Worm (Caenorhabditis elegans) whole organism, young adult: ENCODE data around the gene F58G6.7.

Source experiments
- B0019.2 ChIP-seq: fragments of 200-800 bp; sonication (Bioruptor generic); conservative IDR thresholded peaks from 2 replicates; pipeline ENCODE4 v1.3.6; 2022; ENCODE audit warnings: missing genetic modification reagents, missing genetic modification characterization, missing compliant biosample characterization
- B0035.1 ChIP-seq: sonication (generic microtip); optimal IDR thresholded peaks from 2 replicates; lab custom pipeline; 2016; ENCODE audit warnings: missing genetic modification characterization, mild to moderate bottlenecking, missing compliant biosample characterization, missing genotype, missing genetic modification reagents
- C17E4.6 ChIP-seq: fragments of 200-800 bp; sonication (Bioruptor generic); IDR thresholded peaks from 2 replicates; pipeline ENCODE4 v1.3.6; 2022; ENCODE audit warnings: missing genetic modification reagents, missing genetic modification characterization, missing compliant biosample characterization
- F49E8.2 ChIP-seq: sonication (generic microtip); optimal IDR thresholded peaks from 3 replicates; lab custom pipeline; 2017; ENCODE audit warnings: missing genetic modification characterization, mild to moderate bottlenecking, missing compliant biosample characterization, antibody characterized with exemption, moderate library complexity; ENCODE audit not compliant: insufficient read depth
- F57A8.1 ChIP-seq: fragments of 200-800 bp; sonication (Bioruptor generic); optimal IDR thresholded peaks from 2 replicates; lab custom pipeline; 2018; ENCODE audit warnings: mild to moderate bottlenecking, missing genetic modification characterization, moderate library complexity, missing compliant biosample characterization
- F57C9.4 ChIP-seq: sonication (generic microtip); optimal IDR thresholded peaks from 2 replicates; lab custom pipeline; 2017; ENCODE audit warnings: mild to moderate bottlenecking, missing genetic modification characterization, missing compliant biosample characterization
- K12H6.12 ChIP-seq: fragments of 200-800 bp; sonication (Bioruptor generic); optimal IDR thresholded peaks from 2 replicates; lab custom pipeline; 2018; ENCODE audit warnings: mild to moderate bottlenecking, missing genetic modification characterization, missing compliant biosample characterization
- Y56A3A.18 ChIP-seq: fragments of 200-800 bp; sonication (Bioruptor generic); IDR thresholded peaks from 2 replicates; pipeline ENCODE4 v1.3.6; 2022; ENCODE audit warnings: missing genetic modification reagents, missing genetic modification characterization, missing compliant biosample characterization
- ama-1 ChIP-seq, 3 experiments: fragments of 150-350 bp in 1 of 3; sonication (generic microtip) in 2 of 3; optimal IDR thresholded peaks; 2 replicates each; lab custom pipeline; 2014 to 2018; ENCODE audit warnings: missing biosample characterization in 2 of 3, missing genetic modification characterization in 2 of 3, missing genetic modification reagents in 2 of 3
- aptf-2 ChIP-seq: fragments of 200-800 bp; sonication (Bioruptor generic); conservative IDR thresholded peaks from 2 replicates; pipeline ENCODE4 v1.3.6; 2022; ENCODE audit warnings: missing genetic modification reagents, missing genetic modification characterization, missing compliant biosample characterization
- atf-7 ChIP-seq: sonication (generic microtip); optimal IDR thresholded peaks from 2 replicates; lab custom pipeline; 2017; ENCODE audit warnings: mild to moderate bottlenecking, missing genetic modification characterization, missing compliant biosample characterization
- athp-1 ChIP-seq: sonication (generic microtip); optimal IDR thresholded peaks from 2 replicates; lab custom pipeline; 2017; ENCODE audit warnings: mild to moderate bottlenecking, missing genetic modification characterization, missing compliant biosample characterization
- cebp-1 ChIP-seq, 2 experiments: fragments of 200-800 bp in 1 of 2; sonication (Bioruptor generic) in 1 of 2; sonication (generic microtip) in 1 of 2; IDR thresholded peaks in 1 of 2; optimal IDR thresholded peaks in 1 of 2; 2 replicates each; pipeline versions ENCODE4 v1.3.6 to Lab custom; 2017 to 2022; ENCODE audit warnings: missing compliant biosample characterization in 2 of 2, missing genetic modification characterization in 2 of 2, mild to moderate bottlenecking in 1 of 2, missing genetic modification reagents in 1 of 2, moderate library complexity in 1 of 2
- cebp-2 ChIP-seq: fragments of 200-800 bp; sonication (Bioruptor generic); IDR thresholded peaks from 2 replicates; pipeline ENCODE4 v1.3.6; 2022; ENCODE audit warnings: missing genetic modification characterization, missing compliant biosample characterization
- ceh-27 ChIP-seq: fragments of 200-800 bp; sonication (Bioruptor generic); optimal IDR thresholded peaks from 2 replicates; lab custom pipeline; 2018; ENCODE audit warnings: mild to moderate bottlenecking, missing genetic modification characterization, moderate library complexity, missing compliant biosample characterization
- ceh-58 ChIP-seq: fragments of 200-800 bp; sonication (Bioruptor generic); IDR thresholded peaks from 2 replicates; pipeline ENCODE4 v1.3.6; 2022; ENCODE audit warnings: missing genetic modification characterization, missing compliant biosample characterization
- chd-7 ChIP-seq: sonication (generic microtip); optimal IDR thresholded peaks from 2 replicates; lab custom pipeline; 2016; ENCODE audit warnings: mild to moderate bottlenecking, missing genetic modification characterization, moderate library complexity, missing compliant biosample characterization
- egl-18 ChIP-seq: fragments of 200-800 bp; sonication (Bioruptor generic); IDR thresholded peaks from 2 replicates; pipeline ENCODE4 v1.3.6; 2022; ENCODE audit warnings: missing genetic modification reagents, missing genetic modification characterization, missing compliant biosample characterization
- fkh-3 ChIP-seq: sonication (generic microtip); optimal IDR thresholded peaks from 2 replicates; lab custom pipeline; 2016; ENCODE audit warnings: mild to moderate bottlenecking, missing genetic modification characterization, missing compliant biosample characterization
- hmg-20 ChIP-seq: fragments of 200-800 bp; sonication (Bioruptor generic); IDR thresholded peaks from 2 replicates; pipeline ENCODE4 v1.3.6; 2022; ENCODE audit warnings: missing genetic modification reagents, missing genetic modification characterization, missing compliant biosample characterization
- let-526 ChIP-seq: fragments of 200-800 bp; sonication (Bioruptor generic); IDR thresholded peaks from 2 replicates; pipeline ENCODE4 v1.3.6; 2022; ENCODE audit warnings: missing genetic modification reagents, missing genetic modification characterization, missing compliant biosample characterization
- lin-35 ChIP-seq, 3 experiments: fragments of 150-350 bp in 2 of 3; sonication (generic microtip) in 1 of 3; optimal IDR thresholded peaks; 2 replicates each; lab custom pipeline; 2014 to 2018; ENCODE audit warnings: missing biosample characterization in 3 of 3, missing genetic modification characterization in 3 of 3, missing genetic modification reagents in 3 of 3
- madf-6 ChIP-seq: fragments of 200-800 bp; sonication (Bioruptor generic); IDR thresholded peaks from 2 replicates; pipeline ENCODE4 v1.3.6; 2022; ENCODE audit warnings: missing genetic modification reagents, missing genetic modification characterization, missing compliant biosample characterization
- mxl-1 ChIP-seq: sonication (generic microtip); optimal IDR thresholded peaks from 2 replicates; lab custom pipeline; 2016; ENCODE audit warnings: missing genetic modification characterization, missing compliant biosample characterization
- nhr-179 ChIP-seq: sonication (generic microtip); optimal IDR thresholded peaks from 2 replicates; lab custom pipeline; 2016; ENCODE audit warnings: mild to moderate bottlenecking, missing genetic modification characterization, missing compliant biosample characterization
- nhr-80 ChIP-seq: sonication (generic microtip); optimal IDR thresholded peaks from 2 replicates; lab custom pipeline; 2016; ENCODE audit warnings: missing genetic modification characterization, missing compliant biosample characterization
- pha-4 ChIP-seq: fragments of 150-350 bp; sonication (generic microtip); optimal IDR thresholded peaks from 2 replicates; lab custom pipeline; 2014; ENCODE audit warnings: missing biosample characterization, missing genetic modification reagents, missing genetic modification characterization
- sea-2 ChIP-seq: fragments of 200-800 bp; sonication (Bioruptor generic); IDR thresholded peaks from 2 replicates; pipeline ENCODE4 v1.3.6; 2022; ENCODE audit warnings: missing genetic modification characterization, missing compliant biosample characterization
- snpc-1.3 ChIP-seq: sonication (generic microtip); optimal IDR thresholded peaks from 2 replicates; lab custom pipeline; 2017; ENCODE audit warnings: missing genetic modification characterization, mild to moderate bottlenecking, missing compliant biosample characterization, antibody characterized with exemption, moderate library complexity, missing genotype, missing genetic modification reagents; ENCODE audit not compliant: insufficient read depth
- sptf-2 ChIP-seq: fragments of 200-800 bp; sonication (Bioruptor generic); optimal IDR thresholded peaks from 2 replicates; lab custom pipeline; 2018; ENCODE audit warnings: mild to moderate bottlenecking, missing genetic modification characterization, missing compliant biosample characterization
- tbp1 ChIP-seq: fragments of 200-800 bp; sonication (Bioruptor generic); optimal IDR thresholded peaks from 2 replicates; lab custom pipeline; 2018; ENCODE audit warnings: mild to moderate bottlenecking, missing genetic modification characterization, missing compliant biosample characterization
- tbx-9 ChIP-seq: sonication (generic microtip); optimal IDR thresholded peaks from 2 replicates; lab custom pipeline; 2016; ENCODE audit warnings: borderline replicate concordance, missing genetic modification characterization, inconsistent platforms, missing compliant biosample characterization
- tlf-1 ChIP-seq: fragments of 200-800 bp; sonication (Bioruptor generic); optimal IDR thresholded peaks from 2 replicates; lab custom pipeline; 2018; ENCODE audit warnings: mild to moderate bottlenecking, missing genetic modification characterization, missing compliant biosample characterization
- unc-130 ChIP-seq: sonication (generic microtip); optimal IDR thresholded peaks from 2 replicates; lab custom pipeline; 2016; ENCODE audit warnings: missing genetic modification reagents, missing genetic modification characterization, missing compliant biosample characterization
- ztf-25 ChIP-seq: fragments of 200-800 bp; sonication (Bioruptor generic); IDR thresholded peaks from 2 replicates; pipeline ENCODE4 v1.3.6; 2022; ENCODE audit warnings: missing genetic modification reagents, missing genetic modification characterization, missing compliant biosample characterization

F58G6.7 gene

ce11 chrIV:9655556-9655955 lies 1.4 kb downstream of the F58G6.7 start:
- TF ChIP-seq K12H6.12 (tag; lab: Kevin White, UChicago), result no peak
- TF ChIP-seq C17E4.6 (GFP tag; lab: Robert Waterston, UW), result no peak
- TF ChIP-seq mxl-1 (tag; lab: Kevin White, UChicago), result no peak
- TF ChIP-seq Y56A3A.18, result no peak
- TF ChIP-seq cebp-2 (GFP tag; lab: Robert Waterston, UW), result no peak
- no peak for TF ChIP-seq ceh-27 (GFP tag; lab: Kevin White, UChicago)
- TF ChIP-seq F57A8.1 (GFP tag; lab: Kevin White, UChicago), result no peak
- TF ChIP-seq sptf-2 (GFP tag; lab: Kevin White, UChicago), result no peak
- no peak for TF ChIP-seq chd-7 (tag; lab: Kevin White, UChicago)
- no peak for TF ChIP-seq egl-18 (GFP tag; lab: Robert Waterston, UW)
- TF ChIP-seq fkh-3, result no peak
- no peak for TF ChIP-seq ama-1 (optimal IDR thresholded peaks at IDR 0.05; lab: Kevin White, UChicago)
- no peak for TF ChIP-seq ama-1 (GFP tag; optimal IDR thresholded peaks at IDR 0.05; lab: Kevin White, UChicago)

- TF ChIP-seq tlf-1, result no peak
- TF ChIP-seq, all 124 proteins: peak for 0
Measured at ce11 chrIV:9657753-9658152, 3.6 kb downstream of the F58G6.7 start, which contains the start of gene acc-1. Gene acc-1 (plus strand): TSS chrIV:9658053.

ce11 chrIV:9659999-9660398 lies 5.9 kb downstream of the F58G6.7 start:
- TF ChIP-seq atf-7, result no peak
- TF ChIP-seq nhr-179 (tag; lab: Kevin White, UChicago), result no peak
- no peak for TF ChIP-seq athp-1 (tag; lab: Kevin White, UChicago)
- TF ChIP-seq aptf-2, result no peak
- no peak for TF ChIP-seq tbp1

ce11 chrIV:9667084-9667483 lies 13.0 kb downstream of the F58G6.7 start:
- TF ChIP-seq hmg-20 (GFP tag; lab: Robert Waterston, UW) (no peak), B0035.1 (tag; lab: Kevin White, UChicago) (no peak), ceh-58 (GFP tag; lab: Robert Waterston, UW) (no peak), tlf-1 (no peak), unc-130 (GFP tag; lab: Kevin White, UChicago) (no peak), snpc-1.3 (tag; lab: Kevin White, UChicago) (no peak), ztf-25 (GFP tag; lab: Robert Waterston, UW) (no peak), let-526 (GFP tag; lab: Robert Waterston, UW) (no peak), F57C9.4 (no peak), tbx-9 (tag; lab: Kevin White, UChicago) (no peak), sea-2 (GFP tag; lab: Robert Waterston, UW) (no peak)

ce11 chrIV:9668103-9668672 lies 14.1 kb downstream of the F58G6.7 start:
- peak in 1 of 3 experiments; percentile 18 for TF ChIP-seq lin-35 (GFP tag; optimal IDR thresholded peaks at IDR 0.05; lab: Kevin White, UChicago)
- TF ChIP-seq B0019.2 (GFP tag; lab: Robert Waterston, UW), result no peak
- no peak for TF ChIP-seq F49E8.2 (tag; lab: Kevin White, UChicago)
- TF ChIP-seq madf-6, result no peak
- peak; percentile 46 for TF ChIP-seq nhr-80
- TF ChIP-seq cebp-1 (GFP tag; IDR thresholded peaks at IDR 0.05; lab: Robert Waterston, UW), result no peak
- TF ChIP-seq cebp-1 (tag; optimal IDR thresholded peaks at IDR 0.05; lab: Kevin White, UChicago), result peak; percentile 18
- TF ChIP-seq pha-4 (tag; lab: Kevin White, UChicago), result peak; percentile 79
